Fruit fly (Drosophila melanogaster) whole organism, embryonic: ENCODE data around the gene Hel25E.

Experiments used
- Abd-B ChIP-seq: fragments of 200-800 bp; sonication (Bioruptor generic); optimal IDR thresholded peaks from 2 replicates; lab custom pipeline; 2018; ENCODE audit warnings: missing biosample characterization, mild to moderate bottlenecking, missing genetic modification characterization, moderate library complexity
- Atf3 ChIP-seq: fragments of 200-800 bp; sonication (Bioruptor generic); optimal IDR thresholded peaks from 3 replicates; lab custom pipeline; 2016; ENCODE audit warnings: missing biosample characterization, missing genetic modification characterization
- CG10267 ChIP-seq: fragments of 200-800 bp; sonication (Bioruptor generic); optimal IDR thresholded peaks from 2 replicates; lab custom pipeline; 2018; ENCODE audit warnings: missing biosample characterization, mild to moderate bottlenecking, missing genetic modification characterization, moderate library complexity
- CG10654 ChIP-seq: fragments of 200-800 bp; sonication (Bioruptor generic); optimal IDR thresholded peaks from 2 replicates; lab custom pipeline; 2016; ENCODE audit warnings: missing biosample characterization, missing genetic modification characterization
- CG10959 ChIP-seq: fragments of 200-800 bp; sonication (Bioruptor generic); IDR thresholded peaks from 2 replicates; pipeline ENCODE4 v1.3.6; 2022; ENCODE audit warnings: missing biosample characterization, missing genetic modification characterization
- CG11695 ChIP-seq: fragments of 200-800 bp; sonication (Bioruptor generic); IDR thresholded peaks from 3 replicates; pipeline ENCODE4 v1.3.6; 2022; ENCODE audit warnings: missing biosample characterization, missing genetic modification characterization
- CG11696 ChIP-seq: fragments of 200-800 bp; sonication (Bioruptor generic); IDR thresholded peaks from 2 replicates; pipeline ENCODE4 v1.3.6; 2022; ENCODE audit warnings: missing biosample characterization, missing genetic modification characterization
- CG12769 ChIP-seq: fragments of 200-800 bp; sonication (Bioruptor generic); optimal IDR thresholded peaks from 2 replicates; lab custom pipeline; 2019; ENCODE audit warnings: missing biosample characterization, mild to moderate bottlenecking, missing genetic modification characterization, moderate library complexity
- CG14860 ChIP-seq: fragments of 200-800 bp; sonication (Bioruptor generic); IDR thresholded peaks from 3 replicates; pipeline ENCODE4 v1.3.6; 2022; ENCODE audit warnings: missing biosample characterization, missing genetic modification characterization; ENCODE audit not compliant: partially characterized antibody
- CG17802 ChIP-seq: fragments of 200-800 bp; sonication (Bioruptor generic); optimal IDR thresholded peaks from 2 replicates; lab custom pipeline; 2018; ENCODE audit warnings: missing biosample characterization, mild to moderate bottlenecking, missing genetic modification characterization, moderate library complexity
- CG17829 ChIP-seq: fragments of 200-800 bp; optimal IDR thresholded peaks from 2 replicates; lab custom pipeline; 2019; ENCODE audit warnings: missing biosample characterization, mild to moderate bottlenecking, missing genetic modification characterization, moderate library complexity
- CG2202 ChIP-seq: fragments of 200-800 bp; sonication (Bioruptor generic); optimal IDR thresholded peaks from 2 replicates; lab custom pipeline; 2018; ENCODE audit warnings: missing biosample characterization, mild to moderate bottlenecking, missing genetic modification characterization
- CG32767 ChIP-seq: fragments of 200-800 bp; sonication (Bioruptor generic); IDR thresholded peaks from 2 replicates; pipeline ENCODE4 v1.3.6; 2022; ENCODE audit warnings: missing biosample characterization, missing genetic modification characterization
- CG34422 ChIP-seq: fragments of 200-800 bp; sonication (Bioruptor generic); IDR thresholded peaks from 3 replicates; pipeline ENCODE4 v1.3.6; 2022; ENCODE audit warnings: missing biosample characterization, missing genetic modification characterization
- CG7271 ChIP-seq: fragments of 200-800 bp; sonication (Bioruptor generic); optimal IDR thresholded peaks from 2 replicates; lab custom pipeline; 2018; ENCODE audit warnings: missing biosample characterization, mild to moderate bottlenecking, missing genetic modification characterization, moderate library complexity
- CG7372 ChIP-seq: fragments of 200-800 bp; sonication (Bioruptor generic); IDR thresholded peaks from 2 replicates; pipeline ENCODE4 v1.3.6; 2022; ENCODE audit warnings: missing biosample characterization, missing genetic modification characterization
- CG8765 ChIP-seq: fragments of 200-800 bp; sonication (Bioruptor generic); IDR thresholded peaks from 2 replicates; pipeline ENCODE4 v1.3.6; 2022; ENCODE audit warnings: missing biosample characterization, missing genetic modification characterization
- CG9215 ChIP-seq: fragments of 200-800 bp; sonication (Bioruptor generic); IDR thresholded peaks from 2 replicates; pipeline ENCODE4 v1.3.6; 2022; ENCODE audit warnings: missing biosample characterization, missing genetic modification characterization
- CG9727 ChIP-seq: fragments of 200-800 bp; sonication (Bioruptor generic); optimal IDR thresholded peaks from 3 replicates; lab custom pipeline; 2017; ENCODE audit warnings: missing biosample characterization, mild to moderate bottlenecking, missing genetic modification characterization
- CG9797 ChIP-seq: fragments of 200-800 bp; sonication (Bioruptor generic); optimal IDR thresholded peaks from 3 replicates; lab custom pipeline; 2018; ENCODE audit warnings: missing biosample characterization, mild to moderate bottlenecking, missing genetic modification characterization
- Dbx ChIP-seq: fragments of 200-800 bp; sonication (Bioruptor generic); IDR thresholded peaks from 3 replicates; pipeline ENCODE4 v1.3.6; 2022; ENCODE audit warnings: missing biosample characterization, missing genetic modification characterization
- Dfd ChIP-seq, 2 experiments: fragments of >200 bp; optimal IDR thresholded peaks; 2 replicates each; lab custom pipeline; 2017; ENCODE audit warnings: missing biosample characterization in 2 of 2, missing genetic modification characterization in 2 of 2
- Doc3 ChIP-seq: fragments of 200-800 bp; sonication (Bioruptor generic); IDR thresholded peaks from 3 replicates; pipeline ENCODE4 v1.3.6; 2022; ENCODE audit warnings: missing biosample characterization, missing genetic modification characterization; ENCODE audit not compliant: partially characterized antibody
- HHEX ChIP-seq: fragments of 200-800 bp; sonication (Bioruptor generic); optimal IDR thresholded peaks from 3 replicates; lab custom pipeline; 2017; ENCODE audit warnings: missing biosample characterization, mild to moderate bottlenecking, missing genetic modification characterization, missing genetic modification reagents
- Hr3 ChIP-seq: fragments of 200-800 bp; sonication (Bioruptor generic); optimal IDR thresholded peaks from 3 replicates; lab custom pipeline; 2016; ENCODE audit warnings: missing biosample characterization, missing genetic modification characterization
- Hr51 ChIP-seq, 2 experiments: fragments of 200-800 bp; sonication (Bioruptor generic); optimal IDR thresholded peaks; 2 replicates in 1 of 2; 3 replicates in 1 of 2; lab custom pipeline; 2016 to 2018; ENCODE audit warnings: missing biosample characterization in 2 of 2, missing genetic modification characterization in 2 of 2, mild to moderate bottlenecking in 1 of 2, moderate library complexity in 1 of 2
- Kr ChIP-seq: fragments of 200-800 bp; sonication (Bioruptor generic); optimal IDR thresholded peaks from 2 replicates; lab custom pipeline; 2017; ENCODE audit warnings: missing biosample characterization, mild to moderate bottlenecking, missing genetic modification characterization
- Lhr ChIP-seq: fragments of 200-800 bp; sonication (Bioruptor generic); optimal IDR thresholded peaks from 3 replicates; lab custom pipeline; 2017; ENCODE audit warnings: mild to moderate bottlenecking, missing biosample characterization, missing genetic modification reagents, missing genetic modification characterization
- Med ChIP-seq: fragments of 200-800 bp; sonication (Bioruptor generic); peaks from one replicate; lab custom pipeline; 2016; ENCODE audit warnings: missing biosample characterization, missing genetic modification characterization, mild to moderate bottlenecking, inconsistent platforms, moderate library complexity
- Six4 ChIP-seq: fragments of 200-800 bp; sonication (Bioruptor generic); optimal IDR thresholded peaks from 2 replicates; lab custom pipeline; 2016; ENCODE audit warnings: missing biosample characterization, missing genetic modification characterization
- Trl ChIP-seq, 3 experiments: fragments of >200 bp in 2 of 3; fragments of 200-800 bp in 1 of 3; sonication (Bioruptor generic) in 1 of 3; optimal IDR thresholded peaks; 2 replicates in 1 of 3; 3 replicates in 2 of 3; lab custom pipeline; 2016 to 2017; ENCODE audit warnings: missing biosample characterization in 1 of 3, missing genetic modification characterization in 1 of 3
- al ChIP-seq: fragments of 200-800 bp; sonication (Bioruptor generic); IDR thresholded peaks from 2 replicates; pipeline ENCODE4 v1.3.6; 2022; ENCODE audit warnings: missing biosample characterization, missing genetic modification characterization
- bcd ChIP-seq: fragments of 200-800 bp; sonication (Bioruptor generic); optimal IDR thresholded peaks from 2 replicates; lab custom pipeline; 2017; ENCODE audit warnings: missing biosample characterization, mild to moderate bottlenecking, missing genetic modification characterization
- caup ChIP-seq: fragments of 200-800 bp; sonication (Bioruptor generic); optimal IDR thresholded peaks from 3 replicates; lab custom pipeline; 2017; ENCODE audit warnings: missing biosample characterization, mild to moderate bottlenecking, missing genetic modification characterization, moderate library complexity; ENCODE audit not compliant: severe bottlenecking
- chm ChIP-seq: fragments of 200-800 bp; sonication (Bioruptor generic); IDR thresholded peaks from 2 replicates; pipeline ENCODE4 v1.3.6; 2022; ENCODE audit warnings: missing biosample characterization, missing genetic modification characterization
- dysf ChIP-seq: fragments of 200-800 bp; sonication (Bioruptor generic); IDR thresholded peaks from 3 replicates; pipeline ENCODE4 v1.3.6; 2022; ENCODE audit warnings: missing biosample characterization, missing genetic modification characterization
- eve ChIP-seq, 2 experiments: fragments of >200 bp; optimal IDR thresholded peaks; 2 replicates each; lab custom pipeline; 2017; ENCODE audit warnings: missing biosample characterization in 2 of 2, missing genetic modification characterization in 2 of 2
- fd64A ChIP-seq: fragments of 200-800 bp; sonication (Bioruptor generic); optimal IDR thresholded peaks from 3 replicates; lab custom pipeline; 2018; ENCODE audit warnings: missing biosample characterization, mild to moderate bottlenecking, missing genetic modification characterization
- gsb ChIP-seq: fragments of 200-800 bp; sonication (Bioruptor generic); IDR thresholded peaks from 2 replicates; pipeline ENCODE4 v1.3.6; 2022; ENCODE audit warnings: missing biosample characterization, missing genetic modification characterization
- jumu ChIP-seq: fragments of 200-800 bp; sonication (Bioruptor generic); optimal IDR thresholded peaks from 3 replicates; lab custom pipeline; 2016; ENCODE audit warnings: missing biosample characterization, missing genetic modification characterization
- ken ChIP-seq: fragments of 200-800 bp; sonication (Bioruptor generic); IDR thresholded peaks from 3 replicates; pipeline ENCODE4 v1.3.6; 2022; ENCODE audit warnings: missing biosample characterization, missing genetic modification characterization
- kni ChIP-seq: fragments of 200-800 bp; sonication (Bioruptor generic); optimal IDR thresholded peaks from 3 replicates; lab custom pipeline; 2017; ENCODE audit warnings: mild to moderate bottlenecking, missing biosample characterization, missing genetic modification reagents, missing genetic modification characterization
- mld ChIP-seq: fragments of 200-800 bp; sonication (Bioruptor generic); IDR thresholded peaks from 3 replicates; pipeline ENCODE4 v1.3.6; 2022; ENCODE audit warnings: missing biosample characterization, missing genetic modification characterization; ENCODE audit not compliant: partially characterized antibody
- nerfin-1 ChIP-seq: fragments of 200-800 bp; sonication (Bioruptor generic); optimal IDR thresholded peaks from 3 replicates; lab custom pipeline; 2019; ENCODE audit warnings: missing biosample characterization, mild to moderate bottlenecking, missing genetic modification characterization, moderate library complexity
- shn ChIP-seq: fragments of 200-800 bp; sonication (Bioruptor generic); optimal IDR thresholded peaks from 3 replicates; lab custom pipeline; 2016; ENCODE audit warnings: missing biosample characterization, missing genetic modification characterization
- slp2 ChIP-seq: fragments of 200-800 bp; sonication (Bioruptor generic); optimal IDR thresholded peaks from 2 replicates; lab custom pipeline; 2016; ENCODE audit warnings: missing biosample characterization, missing genetic modification characterization
- tup ChIP-seq: fragments of 200-800 bp; sonication (Bioruptor generic); optimal IDR thresholded peaks from 2 replicates; lab custom pipeline; 2016; ENCODE audit warnings: missing biosample characterization, mild to moderate bottlenecking, missing genetic modification characterization, moderate library complexity
- vvl ChIP-seq: fragments of 200-800 bp; sonication (Bioruptor generic); IDR thresholded peaks from 2 replicates; pipeline ENCODE4 v1.3.6; 2022; ENCODE audit warnings: missing biosample characterization, missing genetic modification characterization

The Hel25E gene

DNA sequence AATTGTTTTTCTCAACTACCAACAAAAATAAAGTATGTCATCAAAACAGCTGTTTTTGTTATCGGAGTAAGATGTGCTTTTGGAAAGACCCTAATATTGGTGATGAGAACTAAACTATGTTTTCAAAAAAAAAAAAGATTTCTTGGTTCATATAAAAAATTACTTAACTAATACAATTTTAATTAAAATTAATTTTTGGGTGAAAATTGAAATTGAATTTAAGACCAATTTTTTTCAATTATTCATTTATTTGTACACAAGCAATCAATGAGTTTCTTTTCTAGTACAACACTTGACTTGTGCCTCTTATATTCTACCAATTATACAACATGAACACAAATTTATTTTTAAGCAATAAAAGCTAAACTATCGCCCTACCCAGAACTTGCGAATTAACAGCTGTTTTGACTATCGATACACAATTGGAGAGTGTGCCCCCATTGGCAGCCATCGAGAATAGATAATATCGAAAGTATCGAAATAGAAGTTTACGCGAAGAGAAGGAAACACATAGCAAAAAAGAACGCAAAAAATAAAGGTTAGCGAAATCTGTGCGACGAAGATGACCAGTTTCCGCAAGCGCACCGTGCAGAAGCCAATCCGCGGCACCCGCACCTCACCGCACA is 18.2 kb downstream of the Hel25E start, which contains the start of the genes Vps52 and Elp4 (continued):
- TF ChIP-seq CG9215 (peak; percentile 72), CG10654 (GFP tag; lab: Kevin White, UChicago) (peak; percentile 65), CG9797 (GFP tag; lab: Kevin White, UChicago) (peak; percentile 16), CG17802 (peak; percentile 41), shn (GFP tag; lab: Kevin White, UChicago) (peak; percentile 14), CG14860 (GFP tag; lab: Robert Waterston, UW) (peak; percentile 72; the same call in 2 of the 3 replicates), jumu (no peak), Abd-B (GFP tag; lab: Kevin White, UChicago) (peak; percentile 80), Med (peak; percentile 86), Atf3 (GFP tag; lab: Kevin White, UChicago) (peak; percentile 29), Doc3 (GFP tag; lab: Robert Waterston, UW) (peak; percentile 61; the same call in 2 of the 3 replicates), al (GFP tag; lab: Robert Waterston, UW) (peak; percentile 53), Dbx (GFP tag; lab: Robert Waterston, UW) (peak; percentile 70; the same call in 2 of the 3 replicates), Dfd (GFP tag; optimal IDR thresholded peaks at IDR 0.05; lab: Kevin White, UChicago) (no peak), bcd (GFP tag; lab: Kevin White, UChicago) (peak; percentile 71), CG12769 (tag; lab: Kevin White, UChicago) (no peak), mld (GFP tag; lab: Robert Waterston, UW) (0 out of 3 replicates have a peak, but pooled peaks have one; percentile 48), ken (GFP tag; lab: Robert Waterston, UW) (peak; percentile 56; the same call in 1 of the 3 replicates), kni (no peak), Kr (GFP tag; lab: Kevin White, UChicago) (no peak), CG11695 (GFP tag; lab: Robert Waterston, UW) (peak; percentile 68; the same call in 2 of the 3 replicates), CG11696 (no peak), CG32767 (GFP tag; lab: Robert Waterston, UW) (peak; percentile 65; the same call in 1 of the 2 replicates), CG7271 (tag; lab: Kevin White, UChicago) (peak; percentile 28), CG34422 (GFP tag; lab: Robert Waterston, UW) (peak; percentile 65; the same call in 1 of the 3 replicates), Trl (optimal IDR thresholded peaks at IDR 0.05; lab: Kevin White, UChicago) (no peak), Trl (GFP tag; optimal IDR thresholded peaks at IDR 0.05; lab: Kevin White, UChicago) (peak; percentile 22), chm (no peak), Hr51 (GFP tag; optimal IDR thresholded peaks at IDR 0.05; lab: Kevin White, UChicago) (peak in 1 of 2 experiments; percentile 41), fd64A (GFP tag; lab: Kevin White, UChicago) (no peak), caup (GFP tag; lab: Kevin White, UChicago) (no peak), HHEX (GFP tag; lab: Kevin White, UChicago) (peak; percentile 63), CG2202 (tag; lab: Kevin White, UChicago) (no peak), eve (GFP tag; optimal IDR thresholded peaks at IDR 0.05; lab: Kevin White, UChicago) (no peak), Six4 (GFP tag; lab: Kevin White, UChicago) (peak; percentile 77), Lhr (GFP tag; lab: Kevin White, UChicago) (peak; percentile 56), CG10267 (peak; percentile 75), nerfin-1 (tag; lab: Kevin White, UChicago) (peak; percentile 68), vvl (GFP tag; lab: Robert Waterston, UW) (peak; percentile 70), CG7372 (peak; percentile 73), dysf (GFP tag; lab: Robert Waterston, UW) (peak; percentile 78), CG10959 (GFP tag; lab: Robert Waterston, UW) (no peak), tup (no peak), slp2 (GFP tag; lab: Kevin White, UChicago) (no peak), CG9727 (GFP tag; lab: Kevin White, UChicago) (peak; percentile 85), Hr3 (GFP tag; lab: Kevin White, UChicago) (peak; percentile 85), gsb (GFP tag; lab: Robert Waterston, UW) (no peak), CG17829 (peak; percentile 80), CG8765 (no peak)
